Worm (Caenorhabditis elegans) whole organism, mixed stage, embryonic: ENCODE measurements around the gene W02F12.8.

Experiments
- elt-3 ChIP-seq: fragments of 150-350 bp; optimal IDR thresholded peaks from 2 replicates; lab custom pipeline; 2014; ENCODE audit warnings: missing biosample characterization, missing genetic modification characterization
- lin-13 ChIP-seq: fragments of 150-350 bp; optimal IDR thresholded peaks from 2 replicates; lab custom pipeline; 2014; ENCODE audit warnings: missing biosample characterization, missing genetic modification characterization
- nhr-2 ChIP-seq: fragments of 150-350 bp; optimal IDR thresholded peaks from 2 replicates; lab custom pipeline; 2014; ENCODE audit warnings: missing biosample characterization, missing genetic modification characterization
- snpc-4 ChIP-seq: fragments of 150-350 bp; optimal IDR thresholded peaks from 2 replicates; lab custom pipeline; 2014; ENCODE audit warnings: missing biosample characterization, missing genetic modification characterization
- unc-39 ChIP-seq: fragments of 150-350 bp; optimal IDR thresholded peaks from 2 replicates; lab custom pipeline; 2014; ENCODE audit warnings: missing biosample characterization, missing genetic modification characterization
- unc-62 ChIP-seq: fragments of 150-350 bp; optimal IDR thresholded peaks from 2 replicates; lab custom pipeline; 2014; ENCODE audit warnings: missing biosample characterization, missing genetic modification reagents, missing genetic modification characterization

ce11 chrV:6685963-6686362, 8.6 kb downstream of the W02F12.8 start:
- TF ChIP-seq snpc-4 = no peak
- TF ChIP-seq unc-39 (tag; lab: Kevin White, UChicago) = no peak
- no peak for TF ChIP-seq elt-3 (tag; lab: Kevin White, UChicago)
- no peak for TF ChIP-seq unc-62
- no peak for TF ChIP-seq lin-13 (tag; lab: Kevin White, UChicago)
- TF ChIP-seq nhr-2 (tag; lab: Kevin White, UChicago) = no peak
